Worm (Caenorhabditis elegans) whole organism, young adult: ENCODE measurements around the gene C25H3.17.

ENCODE experiments used
- K11D2.4 ChIP-seq: fragments of 200-800 bp; sonication (Bioruptor generic); IDR thresholded peaks from 2 replicates; pipeline ENCODE4 v1.3.6; 2022; ENCODE audit warnings: missing genetic modification reagents, missing genetic modification characterization, missing compliant biosample characterization
- attf-3 ChIP-seq: fragments of 200-800 bp; sonication (Bioruptor generic); conservative IDR thresholded peaks from 2 replicates; pipeline ENCODE4 v1.3.6; 2022; ENCODE audit warnings: missing genetic modification reagents, missing genetic modification characterization, missing compliant biosample characterization
- die-1 ChIP-seq: sonication (generic microtip); optimal IDR thresholded peaks from 2 replicates; lab custom pipeline; 2016; ENCODE audit warnings: missing genotype, mild to moderate bottlenecking, missing genetic modification characterization, missing compliant biosample characterization
- fkh-3 ChIP-seq: sonication (generic microtip); optimal IDR thresholded peaks from 2 replicates; lab custom pipeline; 2016; ENCODE audit warnings: mild to moderate bottlenecking, missing genetic modification characterization, missing compliant biosample characterization
- him-1 ChIP-seq: sonication (generic microtip); optimal IDR thresholded peaks from 2 replicates; lab custom pipeline; 2016; ENCODE audit warnings: missing genotype, missing genetic modification reagents, missing genetic modification characterization, missing compliant biosample characterization
- lsy-27 ChIP-seq: sonication (generic microtip); optimal IDR thresholded peaks from 2 replicates; lab custom pipeline; 2017; ENCODE audit warnings: missing genetic modification characterization, mild to moderate bottlenecking, missing compliant biosample characterization, antibody characterized with exemption, missing genotype, borderline replicate concordance; ENCODE audit not compliant: insufficient read depth
- nhr-90 ChIP-seq: sonication (generic microtip); optimal IDR thresholded peaks from 2 replicates; lab custom pipeline; 2016; ENCODE audit warnings: missing genotype, mild to moderate bottlenecking, missing genetic modification characterization, missing compliant biosample characterization
- pha-4 ChIP-seq: fragments of 150-350 bp; sonication (generic microtip); optimal IDR thresholded peaks from 2 replicates; lab custom pipeline; 2014; ENCODE audit warnings: missing biosample characterization, missing genetic modification reagents, missing genetic modification characterization
- snpc-4 ChIP-seq, 5 experiments: fragments of 150-350 bp in 1 of 5; sonication (generic microtip) in 4 of 5; optimal IDR thresholded peaks; 2 replicates each; lab custom pipeline; 2014 to 2018; ENCODE audit warnings: missing genetic modification characterization in 5 of 5, missing biosample characterization in 3 of 5, antibody characterized with exemption in 2 of 5, mild to moderate bottlenecking in 2 of 5, missing compliant biosample characterization in 2 of 5, missing genotype in 2 of 5, moderate library complexity in 2 of 5, missing genetic modification reagents in 1 of 5
- ztf-22 ChIP-seq: fragments of 200-800 bp; sonication (Bioruptor generic); optimal IDR thresholded peaks from 2 replicates; lab custom pipeline; 2018; ENCODE audit warnings: mild to moderate bottlenecking, missing genetic modification characterization, moderate library complexity, missing compliant biosample characterization
- ztf-25 ChIP-seq: fragments of 200-800 bp; sonication (Bioruptor generic); IDR thresholded peaks from 2 replicates; pipeline ENCODE4 v1.3.6; 2022; ENCODE audit warnings: missing genetic modification reagents, missing genetic modification characterization, missing compliant biosample characterization

DNA sequence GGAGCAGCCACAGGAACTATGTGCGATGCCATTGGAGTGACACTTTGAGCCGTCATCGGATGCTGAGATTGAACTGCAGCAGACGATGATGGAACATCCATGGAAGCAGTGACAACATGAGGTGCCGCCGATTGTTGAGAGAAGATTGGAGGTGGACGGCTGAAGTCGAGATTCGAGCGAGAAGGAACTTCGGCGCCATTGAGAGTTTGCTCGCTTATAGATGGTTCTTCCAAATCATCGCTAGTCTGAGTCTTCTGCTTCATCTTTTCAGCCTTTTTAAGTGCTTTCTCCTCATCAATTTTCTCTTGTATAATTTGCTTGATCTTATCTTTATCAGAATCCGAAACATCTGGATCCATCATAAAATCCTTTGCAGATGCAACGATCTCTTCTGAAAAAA is 27.4 kb downstream of the C25H3.17 start:
- no peak for TF ChIP-seq K11D2.4
- no peak for TF ChIP-seq fkh-3 (tag; lab: Kevin White, UChicago)
- TF ChIP-seq ztf-25 (GFP tag; lab: Robert Waterston, UW) = no peak
- no peak for TF ChIP-seq ztf-22 (GFP tag; lab: Kevin White, UChicago)
- no peak for TF ChIP-seq him-1 (tag; lab: Kevin White, UChicago)
- TF ChIP-seq nhr-90 (tag; lab: Kevin White, UChicago) = no peak
- no peak for TF ChIP-seq attf-3 (GFP tag; lab: Robert Waterston, UW)
- no peak for TF ChIP-seq lsy-27
- no peak for TF ChIP-seq pha-4 (tag; lab: Kevin White, UChicago)
- TF ChIP-seq snpc-4 (GFP tag; optimal IDR thresholded peaks at IDR 0.05; lab: Kevin White, UChicago) = no peak
- TF ChIP-seq snpc-4 (tag; optimal IDR thresholded peaks at IDR 0.05; lab: Kevin White, UChicago) = no peak
- no peak for TF ChIP-seq die-1 (tag; lab: Kevin White, UChicago)
